Fruit fly (Drosophila melanogaster) whole organism, larva: ENCODE measurements around the gene p115.

ENCODE experiments used
- noc ChIP-seq: fragments of 200-800 bp; sonication (Bioruptor generic); optimal IDR thresholded peaks from 3 replicates; lab custom pipeline; 2019; ENCODE audit warnings: missing biosample characterization, mild to moderate bottlenecking, missing genetic modification characterization, moderate library complexity

Gene p115

DNA sequence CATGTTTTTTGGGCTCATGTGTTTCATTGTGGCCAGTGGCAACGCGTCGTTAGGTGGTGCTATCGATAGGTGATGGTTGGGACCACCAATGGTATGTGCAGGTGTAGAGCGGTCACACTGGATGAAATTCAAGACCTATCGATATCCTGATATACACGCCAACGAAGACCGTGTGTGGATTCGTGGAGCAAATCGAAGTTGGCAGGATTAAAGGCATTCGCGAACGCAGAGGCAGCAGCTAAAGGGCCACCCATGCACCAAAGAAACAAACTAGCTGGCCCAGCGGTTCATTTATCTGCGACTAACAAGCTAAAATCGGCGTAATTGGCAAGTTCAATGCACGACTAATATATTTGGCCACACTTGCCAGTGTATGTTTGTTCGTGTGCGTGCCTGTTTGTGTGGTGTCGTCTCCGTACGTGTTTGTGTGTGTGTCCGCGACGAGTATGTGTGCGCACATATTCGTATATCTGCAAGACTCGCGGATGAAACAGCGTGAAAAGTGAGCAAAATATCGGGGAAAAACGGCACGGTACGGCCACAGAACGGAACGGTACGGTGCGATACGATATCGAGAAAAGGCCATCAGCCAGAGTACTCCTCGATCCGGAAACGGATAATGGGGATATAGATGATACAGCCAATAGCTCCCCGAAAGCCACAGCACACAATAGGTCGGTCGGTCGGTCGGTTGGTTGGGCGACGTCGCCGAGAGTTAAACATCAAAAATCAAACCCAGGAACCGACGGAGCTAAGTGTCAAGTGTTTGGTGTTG lies 42.2 kb downstream of the p115 start, which contains the start of gene Ubr3:
Gene Ubr3, plus strand, starts transcription at position 99 of the 775 bp plus-strand sequence.
- peak; percentile 54 for TF ChIP-seq noc (tag; lab: Kevin White, UChicago)

DNA sequence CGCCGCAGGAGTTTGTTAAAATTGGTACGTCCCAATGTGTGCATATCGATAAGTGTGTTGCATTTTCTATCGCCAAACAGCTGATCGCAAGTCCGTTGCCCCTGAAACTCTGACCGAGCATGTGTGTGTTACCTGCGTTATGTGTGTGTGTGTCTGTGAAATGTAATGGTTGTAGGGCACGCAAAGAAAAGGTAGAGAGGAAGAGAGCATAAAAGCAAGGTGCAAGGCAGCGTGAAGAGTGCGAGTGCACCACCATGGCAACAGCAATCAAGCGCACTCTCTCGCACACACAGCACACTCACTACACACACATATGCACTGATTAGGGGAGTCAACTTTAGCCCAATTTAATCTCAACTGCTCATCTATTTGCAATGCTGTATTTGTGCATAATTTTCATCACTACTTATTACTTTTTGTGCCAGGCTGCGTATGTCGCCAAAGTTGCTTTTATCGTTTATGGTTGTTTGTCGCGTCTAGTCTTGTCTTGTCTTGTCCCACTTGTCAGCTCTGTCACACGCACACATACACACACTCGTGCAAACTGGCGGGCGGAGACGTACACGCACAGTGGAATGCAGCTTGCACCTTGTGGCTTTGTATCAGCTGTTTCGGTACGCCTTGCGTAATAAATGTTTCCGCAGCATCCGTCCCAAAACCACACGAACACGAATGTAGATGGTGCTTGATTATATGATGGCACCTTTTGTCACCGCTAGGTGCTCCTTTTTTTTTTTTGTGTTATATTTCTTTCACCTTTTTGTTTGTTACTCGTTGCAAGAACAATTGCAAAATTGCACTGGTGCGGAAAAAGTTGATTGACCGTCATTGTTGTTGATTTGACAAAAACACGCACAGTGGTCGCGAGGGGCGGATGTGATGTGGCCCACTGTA lies 44.0 kb downstream of the p115 start:
- TF ChIP-seq noc (tag; lab: Kevin White, UChicago) = peak; percentile 28

DNA sequence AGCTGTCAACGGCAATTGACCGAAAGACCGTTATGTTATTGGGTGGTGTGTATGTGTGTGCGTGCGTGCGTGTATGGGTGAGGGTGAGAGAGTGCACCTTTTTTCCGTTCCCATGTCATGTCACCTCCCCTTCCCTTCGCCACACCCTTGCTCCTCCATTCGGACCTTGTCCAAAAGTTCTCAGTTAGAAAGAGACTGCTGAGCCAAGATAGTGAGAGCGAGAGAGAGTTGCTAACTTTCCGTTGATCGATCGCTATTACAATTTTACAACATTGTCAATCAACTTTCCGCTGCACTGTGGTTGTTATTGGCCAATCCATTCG lies 44.6 kb downstream of the p115 start:
- no peak for TF ChIP-seq noc (tag; lab: Kevin White, UChicago)

DNA sequence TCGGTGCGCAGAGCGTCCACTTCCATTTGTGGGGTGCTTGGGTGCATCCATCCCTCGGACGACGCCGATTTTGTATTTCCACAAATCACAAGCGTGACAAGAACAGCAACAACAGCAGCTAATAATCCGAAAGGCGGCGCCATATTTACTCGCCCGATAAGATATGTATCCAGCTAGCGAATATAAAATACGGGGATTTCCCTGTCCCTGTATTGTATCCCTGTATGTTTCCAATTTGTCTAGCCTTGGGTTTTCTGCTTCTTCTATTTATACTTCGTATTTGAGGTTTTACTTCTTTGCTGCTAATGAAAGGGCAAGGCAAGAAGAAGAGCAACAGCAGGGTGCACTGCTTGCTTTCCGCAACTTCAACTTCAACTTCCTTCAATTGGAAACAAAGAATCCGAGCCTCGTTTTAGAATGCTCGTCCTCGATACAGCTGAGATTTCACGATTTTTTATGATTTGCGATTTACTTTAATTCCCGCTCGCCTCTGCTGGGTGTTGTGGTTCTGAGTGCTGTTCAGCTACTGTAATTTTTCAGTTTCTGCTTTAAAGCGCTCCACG lies 50.4 kb downstream of the p115 start:
- no peak for TF ChIP-seq noc (tag; lab: Kevin White, UChicago)

DNA sequence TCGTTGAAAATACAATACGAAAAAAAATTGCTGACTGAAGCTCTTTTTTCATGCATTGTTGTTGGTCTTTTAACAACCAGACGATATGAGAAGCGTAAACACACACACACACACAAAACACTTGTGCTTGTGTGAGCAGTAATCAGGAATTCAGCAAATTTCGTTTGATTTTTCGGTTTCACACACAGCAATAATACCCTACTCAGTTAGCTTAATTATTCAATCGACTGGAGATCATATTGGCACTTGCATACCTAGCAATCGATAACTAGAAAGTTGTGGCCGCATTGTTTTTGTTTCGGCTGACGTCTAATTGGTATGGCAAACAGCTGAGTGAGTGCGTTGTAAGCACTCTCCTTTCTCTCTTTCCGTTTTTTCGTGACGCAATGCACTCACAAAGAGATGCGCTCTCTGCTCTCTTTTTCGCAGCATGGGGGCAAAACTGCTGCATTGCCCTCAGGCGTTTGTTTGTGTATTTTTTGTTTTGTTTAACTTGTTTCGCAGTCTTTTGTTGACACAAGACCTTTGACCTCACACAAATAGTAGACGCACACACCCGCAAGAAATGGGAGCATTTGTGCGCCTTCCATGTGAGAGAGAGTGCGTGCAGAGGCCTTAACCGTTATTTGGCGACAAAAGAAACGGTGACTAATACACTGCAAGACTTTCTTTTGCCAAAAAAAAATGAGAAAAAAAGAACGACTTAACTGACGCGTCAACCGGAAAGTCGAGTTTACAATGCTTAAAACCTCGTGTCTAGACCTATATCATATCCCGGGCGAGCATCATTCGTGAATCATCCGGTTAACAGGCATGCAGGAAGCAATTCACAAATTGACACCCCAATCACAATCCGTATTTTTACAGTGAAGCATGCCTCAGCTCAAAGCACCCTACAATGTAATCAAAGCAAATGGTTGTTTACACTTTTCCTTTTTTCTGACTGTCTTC lies 51.2 kb downstream of the p115 start:
- TF ChIP-seq noc (tag; lab: Kevin White, UChicago) = peak; percentile 38
